Worm (Caenorhabditis elegans) whole organism, early embryonic: Measurements from ENCODE around the gene srv-24.

Experiments
- B0310.2 ChIP-seq: sonication (generic microtip); optimal IDR thresholded peaks from 2 replicates; lab custom pipeline; 2016; ENCODE audit warnings: mild to moderate bottlenecking, missing genetic modification characterization, missing compliant biosample characterization
- F13C5.2 ChIP-seq: sonication (generic microtip); optimal IDR thresholded peaks from 2 replicates; lab custom pipeline; 2017; ENCODE audit warnings: mild to moderate bottlenecking, missing genetic modification characterization, inconsistent platforms, missing compliant biosample characterization
- aly-1 ChIP-seq: sonication (generic microtip); optimal IDR thresholded peaks from 2 replicates; lab custom pipeline; 2016; ENCODE audit warnings: missing genetic modification characterization, missing compliant biosample characterization
- ama-1 ChIP-seq: fragments of 150-350 bp; optimal IDR thresholded peaks from 2 replicates; lab custom pipeline; 2014
- ceh-13 ChIP-seq: fragments of 200-800 bp; sonication (Bioruptor generic); optimal IDR thresholded peaks from 2 replicates; lab custom pipeline; 2018; ENCODE audit warnings: mild to moderate bottlenecking, missing genetic modification characterization, missing compliant biosample characterization
- ceh-36 ChIP-seq: sonication (generic microtip); optimal IDR thresholded peaks from 2 replicates; lab custom pipeline; 2016; ENCODE audit warnings: missing genetic modification characterization, inconsistent platforms, missing compliant biosample characterization
- ets-7 ChIP-seq: sonication (generic microtip); optimal IDR thresholded peaks from 2 replicates; lab custom pipeline; 2016; ENCODE audit warnings: missing genotype, missing genetic modification characterization, missing compliant biosample characterization
- flt-1 ChIP-seq: fragments of 200-800 bp; sonication (Bioruptor generic); IDR thresholded peaks from 2 replicates; pipeline ENCODE4 v1.3.6; 2022; ENCODE audit warnings: missing genetic modification characterization, missing compliant biosample characterization
- hmbx-1 ChIP-seq: sonication (generic microtip); optimal IDR thresholded peaks from 2 replicates; lab custom pipeline; 2016; ENCODE audit warnings: mild to moderate bottlenecking, missing genetic modification characterization, missing compliant biosample characterization
- hmg-4 ChIP-seq: fragments of 200-800 bp; sonication (Bioruptor generic); optimal IDR thresholded peaks from 2 replicates; lab custom pipeline; 2018; ENCODE audit warnings: mild to moderate bottlenecking, missing genetic modification characterization, missing compliant biosample characterization
- hnd-1 ChIP-seq: sonication (generic microtip); optimal IDR thresholded peaks from 2 replicates; lab custom pipeline; 2016; ENCODE audit warnings: missing genetic modification characterization, missing compliant biosample characterization
- pes-1 ChIP-seq: fragments of 200-800 bp; sonication (Bioruptor generic); IDR thresholded peaks from 2 replicates; pipeline ENCODE4 v1.3.6; 2022; ENCODE audit warnings: missing genetic modification reagents, missing genetic modification characterization, missing compliant biosample characterization
- scrt-1 ChIP-seq: fragments of 200-800 bp; sonication (Bioruptor generic); IDR thresholded peaks from 2 replicates; pipeline ENCODE4 v1.3.6; 2022; ENCODE audit warnings: missing genetic modification characterization, missing compliant biosample characterization
- sea-1 ChIP-seq: fragments of 200-800 bp; sonication (Bioruptor generic); conservative IDR thresholded peaks from 2 replicates; pipeline ENCODE4 v1.3.6; 2022; ENCODE audit warnings: missing genetic modification characterization, missing compliant biosample characterization
- tbx-11 ChIP-seq: fragments of 200-800 bp; sonication (Bioruptor generic); IDR thresholded peaks from 2 replicates; pipeline ENCODE4 v1.3.6; 2022; ENCODE audit warnings: missing genetic modification characterization, missing compliant biosample characterization
- tbx-37 ChIP-seq: fragments of 200-800 bp; sonication (Bioruptor generic); conservative IDR thresholded peaks from 2 replicates; pipeline ENCODE4 v1.3.6; 2022; ENCODE audit warnings: missing genetic modification reagents, missing genetic modification characterization, missing compliant biosample characterization
- tra-4 ChIP-seq: sonication (generic microtip); optimal IDR thresholded peaks from 2 replicates; lab custom pipeline; 2017; ENCODE audit warnings: missing genetic modification characterization, missing compliant biosample characterization

srv-24 gene

DNA sequence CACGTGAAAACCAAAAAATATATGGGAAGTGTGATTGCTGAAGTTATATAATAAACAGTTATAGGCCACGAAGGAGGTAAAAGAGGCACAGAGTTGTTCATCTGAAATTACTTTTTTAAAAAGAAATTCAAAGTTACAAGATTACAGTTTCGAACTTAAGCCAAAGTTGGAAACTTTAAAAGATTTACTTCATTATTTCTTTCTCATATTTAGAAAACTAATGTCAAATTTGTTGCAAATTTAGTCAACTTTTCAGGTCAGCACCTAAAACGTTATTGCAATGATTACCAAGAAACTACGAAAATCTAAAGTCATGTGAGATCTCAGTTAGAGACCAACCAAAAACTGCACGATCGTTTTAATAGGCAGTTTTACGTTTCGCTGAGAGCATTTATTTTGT is 13.0 kb upstream of the srv-24 start, which contains the start of gene srv-25:
Gene srv-25 (minus strand): TSS at position 101 of the 400 bp plus-strand sequence.
- no peak for TF ChIP-seq tbx-37 (GFP tag; lab: Robert Waterston, UW)
- no peak for TF ChIP-seq ceh-13 (GFP tag; lab: Kevin White, UChicago)
- TF ChIP-seq B0310.2 (tag; lab: Kevin White, UChicago) = no peak
- TF ChIP-seq pes-1 (GFP tag; lab: Robert Waterston, UW) = no peak
- TF ChIP-seq hnd-1 (tag; lab: Kevin White, UChicago) = no peak
- TF ChIP-seq flt-1 (GFP tag; lab: Robert Waterston, UW) = no peak
- TF ChIP-seq hmg-4 (GFP tag; lab: Kevin White, UChicago) = no peak

DNA sequence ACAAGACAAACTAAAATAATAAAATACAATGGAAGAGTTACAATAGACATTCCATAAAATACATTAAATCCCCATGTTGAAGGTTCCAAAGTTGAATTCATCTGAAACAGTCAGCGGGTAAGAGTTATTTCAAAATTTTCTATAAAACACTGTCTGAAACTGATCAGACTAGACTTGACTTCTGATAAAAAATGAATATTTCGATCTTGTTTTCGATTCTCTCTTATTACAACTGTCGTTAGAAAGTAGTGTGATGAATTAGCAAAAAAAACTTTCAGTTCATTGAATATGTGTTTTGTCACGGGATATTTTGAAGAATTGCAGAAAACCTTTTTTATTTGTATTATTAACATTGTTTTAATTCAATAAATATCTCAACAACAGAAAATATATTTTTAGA is 11.1 kb upstream of the srv-24 start, which contains the start of gene srv-26:
Gene srv-26 (minus strand): TSS at position 101 of the 400 bp plus-strand sequence.
- no peak for TF ChIP-seq flt-1 (GFP tag; lab: Robert Waterston, UW)
- no peak for TF ChIP-seq ets-7 (tag; lab: Kevin White, UChicago)
- TF ChIP-seq ceh-36 = no peak
- no peak for TF ChIP-seq F13C5.2 (tag; lab: Kevin White, UChicago)
- TF ChIP-seq hnd-1 (tag; lab: Kevin White, UChicago) = no peak
- no peak for TF ChIP-seq tbx-11 (GFP tag; lab: Robert Waterston, UW)
- TF ChIP-seq ceh-13 (GFP tag; lab: Kevin White, UChicago) = no peak
- TF ChIP-seq pes-1 (GFP tag; lab: Robert Waterston, UW) = no peak
- no peak for TF ChIP-seq tra-4 (tag; lab: Kevin White, UChicago)

DNA sequence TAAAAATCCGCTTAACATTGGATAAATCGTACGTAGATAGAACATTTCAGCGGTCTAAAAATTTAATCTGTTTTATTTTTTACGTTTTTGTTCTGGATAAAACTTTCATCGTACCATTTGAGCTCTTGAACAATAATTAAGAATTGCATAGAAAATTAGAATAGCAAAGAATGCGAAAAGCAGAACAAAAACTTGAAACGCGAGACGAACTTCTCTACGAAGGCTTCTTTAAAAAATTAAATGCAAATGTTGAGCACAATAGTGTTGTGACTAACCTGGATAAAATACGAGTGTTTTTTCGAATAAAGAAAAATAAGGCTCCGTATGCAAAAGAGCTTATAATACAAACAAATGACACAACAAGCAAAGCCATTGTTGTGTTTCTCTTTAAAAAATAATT is 8.9 kb upstream of the srv-24 start:
- TF ChIP-seq tbx-11 (GFP tag; lab: Robert Waterston, UW) (no peak), B0310.2 (tag; lab: Kevin White, UChicago) (no peak), pes-1 (GFP tag; lab: Robert Waterston, UW) (no peak), tbx-37 (GFP tag; lab: Robert Waterston, UW) (no peak), aly-1 (no peak)

DNA sequence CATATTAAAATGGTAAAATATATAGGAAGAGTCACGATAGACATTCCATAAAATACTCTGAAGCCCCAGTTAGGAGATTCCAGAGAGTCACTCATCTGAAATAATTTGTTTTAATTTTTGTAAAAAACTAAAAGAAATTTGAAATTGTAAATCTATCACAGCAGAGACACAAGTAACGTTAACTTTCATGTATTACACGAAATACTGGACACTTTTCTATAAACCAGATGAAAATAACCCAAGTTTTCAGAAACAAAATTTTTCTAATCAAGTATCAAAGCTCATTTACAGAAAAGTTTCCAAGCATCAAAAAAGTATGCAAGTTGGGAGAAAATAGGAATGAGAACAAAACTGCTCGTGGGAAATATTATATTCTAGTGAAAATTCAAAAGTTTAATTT is 7.6 kb upstream of the srv-24 start, which contains the start of gene srv-27:
Gene srv-27 (minus strand): TSS at position 101 of the 400 bp plus-strand sequence.
- TF ChIP-seq sea-1 (GFP tag; lab: Robert Waterston, UW) (no peak), hnd-1 (tag; lab: Kevin White, UChicago) (no peak), hmbx-1 (tag; lab: Kevin White, UChicago) (no peak), ama-1 (lab: Kevin White, UChicago) (no peak), aly-1 (no peak), ceh-36 (no peak), pes-1 (GFP tag; lab: Robert Waterston, UW) (no peak), hmg-4 (GFP tag; lab: Kevin White, UChicago) (no peak), ets-7 (tag; lab: Kevin White, UChicago) (no peak), tbx-11 (GFP tag; lab: Robert Waterston, UW) (no peak), ceh-13 (GFP tag; lab: Kevin White, UChicago) (no peak), tra-4 (tag; lab: Kevin White, UChicago) (no peak), flt-1 (GFP tag; lab: Robert Waterston, UW) (no peak), tbx-37 (GFP tag; lab: Robert Waterston, UW) (no peak), B0310.2 (tag; lab: Kevin White, UChicago) (no peak), scrt-1 (GFP tag; lab: Robert Waterston, UW) (no peak), F13C5.2 (tag; lab: Kevin White, UChicago) (no peak)

DNA sequence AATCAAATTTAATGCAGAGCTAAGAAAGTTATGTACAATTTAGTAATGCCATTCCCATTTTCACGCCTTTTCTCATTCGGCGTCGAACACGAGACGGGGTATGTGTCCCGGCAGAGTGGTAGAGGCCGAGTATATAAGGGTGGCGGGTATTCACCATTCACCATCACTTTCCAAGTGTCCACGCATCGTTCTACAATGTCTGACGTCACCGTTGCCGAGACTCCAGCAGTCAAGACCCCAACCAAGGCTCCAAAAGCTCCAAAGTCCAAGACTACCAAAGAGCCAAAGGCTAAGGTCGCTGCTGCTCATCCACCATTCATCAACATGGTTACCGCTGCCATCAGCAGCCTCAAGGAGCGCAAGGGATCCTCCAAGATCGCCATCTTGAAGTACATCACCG is 3.4 kb upstream of the srv-24 start, which contains the start of gene hil-2:
Gene hil-2 (plus strand): TSS at position 160 of the 400 bp plus-strand sequence.
- TF ChIP-seq tbx-37 (GFP tag; lab: Robert Waterston, UW) (no peak), tbx-11 (GFP tag; lab: Robert Waterston, UW) (0 out of 2 replicates have a peak, but pooled peaks have one; percentile 13), sea-1 (GFP tag; lab: Robert Waterston, UW) (0 out of 2 replicates have a peak, but pooled peaks have one; percentile 37), flt-1 (GFP tag; lab: Robert Waterston, UW) (peak; percentile 53; the same call in 1 of the 2 replicates), ama-1 (lab: Kevin White, UChicago) (peak; percentile 93)

DNA sequence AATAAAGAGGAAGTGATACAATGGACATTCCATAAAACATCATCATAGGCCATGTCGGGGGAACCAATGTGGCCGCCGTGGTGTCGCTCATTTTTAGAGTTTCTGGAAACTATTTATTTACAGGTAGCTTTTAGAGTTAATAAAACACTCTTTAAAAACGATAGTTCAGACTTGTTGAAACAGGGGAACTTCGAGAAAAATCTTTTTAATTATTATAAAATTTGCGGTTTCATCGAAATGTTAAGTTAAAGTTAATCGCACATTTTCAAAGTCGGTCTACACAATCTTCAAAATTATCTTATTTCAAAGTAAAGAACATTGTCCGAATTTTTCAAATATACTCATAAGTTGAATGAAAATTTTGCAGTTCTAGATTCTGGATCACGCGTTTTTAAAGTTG is 6.4 kb downstream of the srv-24 start, which contains the start of gene ops-1:
Gene ops-1 (minus strand): TSS at position 101 of the 400 bp plus-strand sequence.
- TF ChIP-seq F13C5.2 (tag; lab: Kevin White, UChicago) (no peak), flt-1 (GFP tag; lab: Robert Waterston, UW) (no peak), hmg-4 (GFP tag; lab: Kevin White, UChicago) (no peak), ama-1 (lab: Kevin White, UChicago) (no peak), tra-4 (tag; lab: Kevin White, UChicago) (no peak), tbx-37 (GFP tag; lab: Robert Waterston, UW) (no peak), scrt-1 (GFP tag; lab: Robert Waterston, UW) (no peak), pes-1 (GFP tag; lab: Robert Waterston, UW) (no peak), ceh-13 (GFP tag; lab: Kevin White, UChicago) (no peak), hmbx-1 (tag; lab: Kevin White, UChicago) (no peak), ets-7 (tag; lab: Kevin White, UChicago) (no peak), B0310.2 (tag; lab: Kevin White, UChicago) (no peak), tbx-11 (GFP tag; lab: Robert Waterston, UW) (no peak), sea-1 (GFP tag; lab: Robert Waterston, UW) (no peak), hnd-1 (tag; lab: Kevin White, UChicago) (no peak), ceh-36 (no peak)

DNA sequence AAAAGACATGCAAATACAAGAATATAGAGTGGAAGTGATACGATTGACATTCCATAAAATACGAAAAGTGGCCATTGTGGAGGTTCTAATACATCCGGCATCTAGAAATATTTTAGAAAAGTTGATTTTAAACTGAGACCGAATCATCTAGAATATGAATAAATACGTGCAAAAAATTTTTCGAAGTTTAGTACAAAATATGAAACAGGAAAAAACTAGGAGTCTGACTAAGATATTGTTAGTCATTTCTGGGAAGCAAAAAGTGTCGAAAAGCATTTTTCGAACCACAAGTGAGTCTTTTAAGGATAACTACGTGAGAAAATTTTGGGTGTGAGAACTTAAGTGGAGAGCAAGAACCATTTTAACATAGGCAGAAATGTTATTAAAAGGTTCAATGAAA is 8.5 kb downstream of the srv-24 start, which contains the start of gene srv-32:
Gene srv-32 (minus strand): TSS at position 101 of the 400 bp plus-strand sequence.
- TF ChIP-seq tbx-37 (GFP tag; lab: Robert Waterston, UW) (no peak), tbx-11 (GFP tag; lab: Robert Waterston, UW) (no peak), ets-7 (tag; lab: Kevin White, UChicago) (no peak)
